Fruit fly (Drosophila melanogaster) whole organism, prepupa: ENCODE results near the gene CG31103.

Source experiments
- Blimp-1 ChIP-seq: fragments of 200-800 bp; sonication (Bioruptor generic); optimal IDR thresholded peaks from 3 replicates; lab custom pipeline; 2017; ENCODE audit warnings: missing biosample characterization, missing genetic modification characterization, mild to moderate bottlenecking, moderate library complexity, missing genetic modification reagents
- CG10631 ChIP-seq: fragments of 200-800 bp; sonication (Bioruptor generic); optimal IDR thresholded peaks from 2 replicates; lab custom pipeline; 2016; ENCODE audit warnings: missing biosample characterization, missing genetic modification characterization
- CG11294 ChIP-seq: fragments of 200-800 bp; sonication (Bioruptor generic); IDR thresholded peaks from 2 replicates; pipeline ENCODE4 v1.3.6; 2022; ENCODE audit warnings: missing biosample characterization, missing genetic modification characterization
- CG11762 ChIP-seq: fragments of 200-800 bp; sonication (Bioruptor generic); optimal IDR thresholded peaks from 3 replicates; lab custom pipeline; 2016; ENCODE audit warnings: missing biosample characterization, missing genetic modification characterization; ENCODE audit not compliant: insufficient read depth
- CG11902 ChIP-seq: fragments of 200-800 bp; sonication (Bioruptor generic); optimal IDR thresholded peaks from 3 replicates; lab custom pipeline; 2016; ENCODE audit warnings: missing biosample characterization, missing genetic modification characterization
- CG15336 ChIP-seq: fragments of 200-800 bp; sonication (Bioruptor generic); IDR thresholded peaks from 2 replicates; pipeline ENCODE4 v1.3.6; 2022; ENCODE audit warnings: missing biosample characterization, missing genetic modification characterization
- CG16779 ChIP-seq: fragments of 200-800 bp; sonication (Bioruptor generic); optimal IDR thresholded peaks from 3 replicates; lab custom pipeline; 2017; ENCODE audit warnings: missing biosample characterization, mild to moderate bottlenecking, missing genetic modification characterization
- CG31627 ChIP-seq: fragments of 200-800 bp; sonication (Bioruptor generic); optimal IDR thresholded peaks from 3 replicates; lab custom pipeline; 2016; ENCODE audit warnings: missing biosample characterization, missing genetic modification characterization
- CG34406 ChIP-seq: fragments of 200-800 bp; sonication (Bioruptor generic); optimal IDR thresholded peaks from 3 replicates; lab custom pipeline; 2016; ENCODE audit warnings: missing biosample characterization, missing genetic modification characterization
- CG3919 ChIP-seq: fragments of 200-800 bp; sonication (Bioruptor generic); optimal IDR thresholded peaks from 3 replicates; lab custom pipeline; 2016; ENCODE audit warnings: missing biosample characterization, missing genetic modification characterization
- CG4318 ChIP-seq: fragments of 200-800 bp; sonication (Bioruptor generic); optimal IDR thresholded peaks from 3 replicates; lab custom pipeline; 2017; ENCODE audit warnings: missing biosample characterization, mild to moderate bottlenecking, missing genetic modification characterization
- CG6276 ChIP-seq: fragments of 200-800 bp; sonication (Bioruptor generic); optimal IDR thresholded peaks from 2 replicates; lab custom pipeline; 2017; ENCODE audit warnings: missing biosample characterization, mild to moderate bottlenecking, missing genetic modification characterization
- CG6854 ChIP-seq: fragments of 200-800 bp; sonication (Bioruptor generic); optimal IDR thresholded peaks from 2 replicates; lab custom pipeline; 2017; ENCODE audit warnings: missing biosample characterization, mild to moderate bottlenecking, missing genetic modification characterization
- CG7368 ChIP-seq: fragments of 200-800 bp; sonication (Bioruptor generic); optimal IDR thresholded peaks from 3 replicates; lab custom pipeline; 2016; ENCODE audit warnings: missing biosample characterization, missing genetic modification characterization
- CG8319 ChIP-seq: fragments of 200-800 bp; sonication (Bioruptor generic); optimal IDR thresholded peaks from 3 replicates; lab custom pipeline; 2016; ENCODE audit warnings: missing biosample characterization, missing genetic modification characterization
- CG9139 ChIP-seq: fragments of 200-800 bp; sonication (Bioruptor generic); optimal IDR thresholded peaks from 3 replicates; lab custom pipeline; 2017; ENCODE audit warnings: missing biosample characterization, mild to moderate bottlenecking, missing genetic modification characterization
- Eip78C ChIP-seq: fragments of 200-800 bp; sonication (Bioruptor generic); peaks from one replicate; lab custom pipeline; 2016; ENCODE audit warnings: missing biosample characterization, missing genetic modification characterization
- Ets21C ChIP-seq: fragments of 200-800 bp; sonication (Bioruptor generic); optimal IDR thresholded peaks from 3 replicates; lab custom pipeline; 2016; ENCODE audit warnings: missing biosample characterization, missing genetic modification characterization
- Ets96B ChIP-seq: fragments of 200-800 bp; optimal IDR thresholded peaks from 2 replicates; lab custom pipeline; 2019; ENCODE audit warnings: missing biosample characterization, mild to moderate bottlenecking, missing genetic modification characterization, moderate library complexity
- Hr38 ChIP-seq: sonication (Bioruptor generic); optimal IDR thresholded peaks from 2 replicates; lab custom pipeline; 2016; ENCODE audit warnings: missing biosample characterization, missing genetic modification characterization
- Hr39 ChIP-seq: fragments of 200-800 bp; sonication (Bioruptor generic); optimal IDR thresholded peaks from 2 replicates; lab custom pipeline; 2016; ENCODE audit warnings: missing biosample characterization, missing genetic modification characterization
- Hr4 ChIP-seq: fragments of 200-800 bp; sonication (Bioruptor generic); optimal IDR thresholded peaks from 3 replicates; lab custom pipeline; 2016; ENCODE audit warnings: missing biosample characterization, missing genetic modification characterization
- Lpt ChIP-seq: fragments of 200-800 bp; sonication (Bioruptor generic); optimal IDR thresholded peaks from 3 replicates; lab custom pipeline; 2016; ENCODE audit warnings: missing biosample characterization, missing genetic modification characterization
- Met ChIP-seq: fragments of 200-800 bp; sonication (Bioruptor generic); optimal IDR thresholded peaks from 3 replicates; lab custom pipeline; 2016; ENCODE audit warnings: missing biosample characterization, missing genetic modification characterization
- OdsH ChIP-seq: fragments of 200-800 bp; sonication (Bioruptor generic); optimal IDR thresholded peaks from 3 replicates; lab custom pipeline; 2016; ENCODE audit warnings: missing biosample characterization, missing genetic modification characterization
- Smox ChIP-seq: fragments of 200-800 bp; sonication (Bioruptor generic); optimal IDR thresholded peaks from 3 replicates; lab custom pipeline; 2016; ENCODE audit warnings: missing biosample characterization, missing genetic modification characterization
- Sox102F ChIP-seq: fragments of 200-800 bp; sonication (Bioruptor generic); optimal IDR thresholded peaks from 2 replicates; lab custom pipeline; 2016; ENCODE audit warnings: missing biosample characterization, mild to moderate bottlenecking, missing genetic modification characterization
- Sox14 ChIP-seq: fragments of 200-800 bp; sonication (Bioruptor generic); optimal IDR thresholded peaks from 3 replicates; lab custom pipeline; 2016; ENCODE audit warnings: missing biosample characterization, missing genetic modification characterization
- Sox15 ChIP-seq: fragments of 200-800 bp; sonication (Bioruptor generic); optimal IDR thresholded peaks from 3 replicates; lab custom pipeline; 2016; ENCODE audit warnings: missing biosample characterization, missing genetic modification characterization
- achi ChIP-seq: fragments of 200-800 bp; sonication (Bioruptor generic); optimal IDR thresholded peaks from 3 replicates; lab custom pipeline; 2016; ENCODE audit warnings: missing biosample characterization, missing genetic modification characterization
- acj6 ChIP-seq: fragments of 200-800 bp; sonication (Bioruptor generic); optimal IDR thresholded peaks from 3 replicates; lab custom pipeline; 2016; ENCODE audit warnings: missing biosample characterization, missing genetic modification characterization
- dac ChIP-seq: fragments of 200-800 bp; sonication (Bioruptor generic); optimal IDR thresholded peaks from 2 replicates; lab custom pipeline; 2017; ENCODE audit warnings: missing biosample characterization, mild to moderate bottlenecking, missing genetic modification characterization
- dsx ChIP-seq: fragments of 200-800 bp; optimal IDR thresholded peaks from 3 replicates; lab custom pipeline; 2019; ENCODE audit warnings: missing biosample characterization, mild to moderate bottlenecking, missing genetic modification characterization, moderate library complexity; ENCODE audit not compliant: poor library complexity, severe bottlenecking
- eg ChIP-seq: fragments of 200-800 bp; sonication (Bioruptor generic); IDR thresholded peaks from 3 replicates; pipeline ENCODE4 v1.3.6; 2022; ENCODE audit warnings: missing biosample characterization, missing genetic modification characterization
- esn ChIP-seq: fragments of 200-800 bp; sonication (Bioruptor generic); optimal IDR thresholded peaks from 2 replicates; lab custom pipeline; 2016; ENCODE audit warnings: missing biosample characterization, mild to moderate bottlenecking, missing genetic modification characterization, moderate library complexity
- fd59A ChIP-seq: fragments of 200-800 bp; sonication (Bioruptor generic); optimal IDR thresholded peaks from 2 replicates; lab custom pipeline; 2017; ENCODE audit warnings: missing biosample characterization, mild to moderate bottlenecking, missing genetic modification characterization, missing genetic modification reagents
- fd85E ChIP-seq: fragments of 200-800 bp; sonication (Bioruptor generic); optimal IDR thresholded peaks from 3 replicates; lab custom pipeline; 2016; ENCODE audit warnings: missing biosample characterization, missing genetic modification characterization
- fkh ChIP-seq: fragments of 200-800 bp; sonication (Bioruptor generic); optimal IDR thresholded peaks from 3 replicates; lab custom pipeline; 2017; ENCODE audit warnings: missing biosample characterization, mild to moderate bottlenecking, missing genetic modification characterization, moderate library complexity
- lz ChIP-seq: fragments of 200-800 bp; sonication (Bioruptor generic); optimal IDR thresholded peaks from 3 replicates; lab custom pipeline; 2016; ENCODE audit warnings: missing biosample characterization, missing genetic modification characterization
- pdm3 ChIP-seq: fragments of 200-800 bp; sonication (Bioruptor generic); optimal IDR thresholded peaks from 3 replicates; lab custom pipeline; 2016; ENCODE audit warnings: missing biosample characterization, missing genetic modification characterization
- salr ChIP-seq, 2 experiments: fragments of 200-800 bp; sonication (Bioruptor generic); optimal IDR thresholded peaks; 3 replicates each; lab custom pipeline; 2016 to 2018; ENCODE audit warnings: missing biosample characterization in 2 of 2, missing genetic modification characterization in 2 of 2, mild to moderate bottlenecking in 1 of 2
- spab ChIP-seq: fragments of 200-800 bp; sonication (Bioruptor generic); optimal IDR thresholded peaks from 2 replicates; lab custom pipeline; 2017; ENCODE audit warnings: missing biosample characterization, mild to moderate bottlenecking, missing genetic modification characterization, missing genetic modification reagents
- ss ChIP-seq, 2 experiments: fragments of 200-800 bp; sonication (Bioruptor generic); optimal IDR thresholded peaks; 2 replicates in 1 of 2; 3 replicates in 1 of 2; lab custom pipeline; 2017 to 2018; ENCODE audit warnings: mild to moderate bottlenecking in 2 of 2, missing biosample characterization in 2 of 2, missing genetic modification characterization in 2 of 2, moderate library complexity in 1 of 2
- svp ChIP-seq: fragments of 200-800 bp; sonication (Bioruptor generic); peaks from one replicate; lab custom pipeline; 2016; ENCODE audit warnings: missing biosample characterization, missing genetic modification characterization
- vri ChIP-seq: fragments of 200-800 bp; sonication (Bioruptor generic); optimal IDR thresholded peaks from 3 replicates; lab custom pipeline; 2016; ENCODE audit warnings: missing biosample characterization, mild to moderate bottlenecking, missing genetic modification characterization

The CG31103 gene

DNA sequence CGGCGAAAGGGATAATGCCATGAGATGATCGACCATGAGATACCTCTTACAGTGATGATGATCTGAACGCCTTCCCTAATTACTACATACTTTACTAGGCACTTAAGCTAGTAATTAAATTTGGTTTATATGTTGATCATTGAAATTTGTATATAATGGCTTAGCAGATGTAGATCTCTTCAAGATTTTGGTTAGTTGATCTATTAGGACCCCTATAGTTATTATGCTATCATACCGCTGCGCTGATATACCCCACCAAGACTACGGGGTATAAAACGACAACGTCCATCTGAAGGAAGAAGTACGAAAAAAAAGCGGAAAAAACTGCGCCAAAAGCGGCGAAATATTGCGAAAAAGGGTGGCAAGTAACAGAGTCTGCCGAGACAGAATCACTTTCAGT lies 44.9 kb upstream of the CG31103 start (continued):
- TF ChIP-seq CG11294 (GFP tag; lab: Robert Waterston, UW) (no peak), CG34406 (GFP tag; lab: Kevin White, UChicago) (peak; percentile 31), Sox102F (peak; percentile 49), Sox15 (GFP tag; lab: Kevin White, UChicago) (peak; percentile 40), Lpt (GFP tag; lab: Kevin White, UChicago) (no peak), CG31627 (GFP tag; lab: Kevin White, UChicago) (peak; percentile 72), Met (peak; percentile 70), spab (GFP tag; lab: Kevin White, UChicago) (peak; percentile 67), ss (GFP tag; optimal IDR thresholded peaks at IDR 0.05; lab: Kevin White, UChicago) (peak; percentile 26 to 55), CG7368 (GFP tag; lab: Kevin White, UChicago) (peak; percentile 35), dsx (GFP tag; lab: Kevin White, UChicago) (peak; percentile 58), Hr4 (GFP tag; lab: Kevin White, UChicago) (no peak), CG8319 (GFP tag; lab: Kevin White, UChicago) (peak; percentile 14), fd85E (GFP tag; lab: Kevin White, UChicago) (no peak), eg (no peak), CG15336 (GFP tag; lab: Robert Waterston, UW) (0 out of 2 replicates have a peak, but pooled peaks have one; percentile 11), esn (GFP tag; lab: Kevin White, UChicago) (peak; percentile 76), Ets96B (tag; lab: Kevin White, UChicago) (peak; percentile 69), vri (GFP tag; lab: Kevin White, UChicago) (peak; percentile 30), dac (no peak), Smox (peak; percentile 70), Hr39 (GFP tag; lab: Kevin White, UChicago) (peak; percentile 68), acj6 (peak; percentile 59), Blimp-1 (GFP tag; lab: Kevin White, UChicago) (peak; percentile 9), Hr38 (GFP tag; lab: Kevin White, UChicago) (no peak), Eip78C (GFP tag; lab: Kevin White, UChicago) (peak; percentile 87), pdm3 (GFP tag; lab: Kevin White, UChicago) (peak; percentile 56), CG16779 (tag; lab: Kevin White, UChicago) (peak; percentile 23), CG11902 (peak; percentile 48), Ets21C (peak; percentile 63), OdsH (GFP tag; lab: Kevin White, UChicago) (peak; percentile 47), fkh (GFP tag; lab: Kevin White, UChicago) (no peak), lz (GFP tag; lab: Kevin White, UChicago) (peak; percentile 73), CG6276 (GFP tag; lab: Kevin White, UChicago) (no peak)
- TF ChIP-seq, all 60 proteins: peak for 47

DNA sequence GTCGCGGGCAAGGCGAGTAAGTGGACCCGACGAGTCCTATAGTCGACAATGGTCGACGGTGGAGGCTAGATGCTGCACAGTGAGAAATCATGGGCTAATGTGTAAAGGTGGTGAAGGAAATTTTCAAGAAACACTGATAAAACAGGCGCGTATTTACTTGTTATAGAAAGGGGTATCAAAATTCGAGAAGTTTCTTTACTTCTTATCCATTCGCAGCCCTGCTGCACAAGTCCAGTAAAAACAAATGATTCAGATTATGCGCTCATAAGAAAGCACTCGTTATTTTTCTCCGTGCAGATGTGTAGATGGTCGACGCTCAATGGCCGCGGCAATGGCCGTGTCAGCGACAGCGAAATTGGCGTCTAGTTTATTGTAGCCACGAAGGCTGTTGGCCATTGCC lies 42.6 kb upstream of the CG31103 start:
- TF ChIP-seq Sox15 (GFP tag; lab: Kevin White, UChicago) (no peak), CG3919 (peak; percentile 1), CG11294 (GFP tag; lab: Robert Waterston, UW) (no peak), CG31627 (GFP tag; lab: Kevin White, UChicago) (peak; percentile 12), CG10631 (GFP tag; lab: Kevin White, UChicago) (peak; percentile 2), Eip78C (GFP tag; lab: Kevin White, UChicago) (peak; percentile 52)

dm6 chr3R:25177429-25177828 lies 41.7 kb upstream of the CG31103 start:
- TF ChIP-seq CG10631 (GFP tag; lab: Kevin White, UChicago) (no peak), Eip78C (GFP tag; lab: Kevin White, UChicago) (peak; percentile 72), svp (GFP tag; lab: Kevin White, UChicago) (peak; percentile 12)

- TF ChIP-seq acj6 (peak; percentile 88), CG6854 (GFP tag; lab: Kevin White, UChicago) (no peak), CG3919 (peak; percentile 74), salr (GFP tag; optimal IDR thresholded peaks at IDR 0.05; lab: Kevin White, UChicago) (peak; percentile 48 to 67), CG9139 (GFP tag; lab: Kevin White, UChicago) (peak; percentile 31), Sox14 (GFP tag; lab: Kevin White, UChicago) (peak; percentile 80), Sox15 (GFP tag; lab: Kevin White, UChicago) (peak; percentile 70), spab (GFP tag; lab: Kevin White, UChicago) (peak; percentile 72), CG10631 (GFP tag; lab: Kevin White, UChicago) (peak; percentile 70), achi (GFP tag; lab: Kevin White, UChicago) (peak; percentile 61), CG7368 (GFP tag; lab: Kevin White, UChicago) (peak; percentile 56), pdm3 (GFP tag; lab: Kevin White, UChicago) (peak; percentile 83), CG31627 (GFP tag; lab: Kevin White, UChicago) (peak; percentile 88), CG34406 (GFP tag; lab: Kevin White, UChicago) (peak; percentile 84), fd85E (GFP tag; lab: Kevin White, UChicago) (no peak), fd59A (GFP tag; lab: Kevin White, UChicago) (peak; percentile 77), CG4318 (GFP tag; lab: Kevin White, UChicago) (peak; percentile 27), esn (GFP tag; lab: Kevin White, UChicago) (peak; percentile 90), CG11762 (GFP tag; lab: Kevin White, UChicago) (peak; percentile 39)
These were observed 40.6 kb upstream of the CG31103 start for dm6 chr3R:25178521-25178920.
